Fruit fly (Drosophila melanogaster) whole organism, prepupa: Measurements from ENCODE around the gene Patr-1.

Experiments used
- Blimp-1 ChIP-seq: fragments of 200-800 bp; sonication (Bioruptor generic); optimal IDR thresholded peaks from 3 replicates; lab custom pipeline; 2017; ENCODE audit warnings: missing biosample characterization, missing genetic modification characterization, mild to moderate bottlenecking, moderate library complexity, missing genetic modification reagents
- CG10631 ChIP-seq: fragments of 200-800 bp; sonication (Bioruptor generic); optimal IDR thresholded peaks from 2 replicates; lab custom pipeline; 2016; ENCODE audit warnings: missing biosample characterization, missing genetic modification characterization
- CG10669 ChIP-seq: fragments of 200-800 bp; sonication (Bioruptor generic); optimal IDR thresholded peaks from 3 replicates; lab custom pipeline; 2018; ENCODE audit warnings: missing biosample characterization, mild to moderate bottlenecking, missing genetic modification characterization, moderate library complexity
- CG11294 ChIP-seq: fragments of 200-800 bp; sonication (Bioruptor generic); IDR thresholded peaks from 2 replicates; pipeline ENCODE4 v1.3.6; 2022; ENCODE audit warnings: missing biosample characterization, missing genetic modification characterization
- CG11762 ChIP-seq: fragments of 200-800 bp; sonication (Bioruptor generic); optimal IDR thresholded peaks from 3 replicates; lab custom pipeline; 2016; ENCODE audit warnings: missing biosample characterization, missing genetic modification characterization; ENCODE audit not compliant: insufficient read depth
- CG11902 ChIP-seq: fragments of 200-800 bp; sonication (Bioruptor generic); optimal IDR thresholded peaks from 3 replicates; lab custom pipeline; 2016; ENCODE audit warnings: missing biosample characterization, missing genetic modification characterization
- CG15336 ChIP-seq: fragments of 200-800 bp; sonication (Bioruptor generic); IDR thresholded peaks from 2 replicates; pipeline ENCODE4 v1.3.6; 2022; ENCODE audit warnings: missing biosample characterization, missing genetic modification characterization
- CG1621 ChIP-seq: fragments of 200-800 bp; sonication (Bioruptor generic); optimal IDR thresholded peaks from 3 replicates; lab custom pipeline; 2018; ENCODE audit warnings: missing biosample characterization, mild to moderate bottlenecking, missing genetic modification characterization
- CG32006 ChIP-seq: fragments of 200-800 bp; sonication (Bioruptor generic); optimal IDR thresholded peaks from 3 replicates; lab custom pipeline; 2017; ENCODE audit warnings: missing biosample characterization, mild to moderate bottlenecking, missing genetic modification characterization
- CG3919 ChIP-seq: fragments of 200-800 bp; sonication (Bioruptor generic); optimal IDR thresholded peaks from 3 replicates; lab custom pipeline; 2016; ENCODE audit warnings: missing biosample characterization, missing genetic modification characterization
- CG4318 ChIP-seq: fragments of 200-800 bp; sonication (Bioruptor generic); optimal IDR thresholded peaks from 3 replicates; lab custom pipeline; 2017; ENCODE audit warnings: missing biosample characterization, mild to moderate bottlenecking, missing genetic modification characterization
- CG6163 ChIP-seq: fragments of 200-800 bp; sonication (Bioruptor generic); IDR thresholded peaks from 3 replicates; pipeline ENCODE4 v1.3.6; 2022; ENCODE audit warnings: missing biosample characterization, missing genetic modification characterization
- CG6276 ChIP-seq: fragments of 200-800 bp; sonication (Bioruptor generic); optimal IDR thresholded peaks from 2 replicates; lab custom pipeline; 2017; ENCODE audit warnings: missing biosample characterization, mild to moderate bottlenecking, missing genetic modification characterization
- CG6792 ChIP-seq: fragments of 200-800 bp; sonication (Bioruptor generic); optimal IDR thresholded peaks from 3 replicates; lab custom pipeline; 2016; ENCODE audit warnings: missing biosample characterization, missing genetic modification characterization
- CG6808 ChIP-seq: fragments of 200-800 bp; sonication (Bioruptor generic); optimal IDR thresholded peaks from 3 replicates; lab custom pipeline; 2017; ENCODE audit warnings: missing biosample characterization, missing genetic modification characterization, mild to moderate bottlenecking, moderate library complexity, missing genetic modification reagents
- CG6854 ChIP-seq: fragments of 200-800 bp; sonication (Bioruptor generic); optimal IDR thresholded peaks from 2 replicates; lab custom pipeline; 2017; ENCODE audit warnings: missing biosample characterization, mild to moderate bottlenecking, missing genetic modification characterization
- CG7368 ChIP-seq: fragments of 200-800 bp; sonication (Bioruptor generic); optimal IDR thresholded peaks from 3 replicates; lab custom pipeline; 2016; ENCODE audit warnings: missing biosample characterization, missing genetic modification characterization
- CG8119 ChIP-seq: fragments of 200-800 bp; sonication (Bioruptor generic); IDR thresholded peaks from 3 replicates; pipeline ENCODE4 v1.3.6; 2022; ENCODE audit warnings: missing biosample characterization, missing genetic modification characterization
- CG8319 ChIP-seq: fragments of 200-800 bp; sonication (Bioruptor generic); optimal IDR thresholded peaks from 3 replicates; lab custom pipeline; 2016; ENCODE audit warnings: missing biosample characterization, missing genetic modification characterization
- CG8632 ChIP-seq: fragments of 200-800 bp; sonication (Bioruptor generic); optimal IDR thresholded peaks from 3 replicates; lab custom pipeline; 2016; ENCODE audit warnings: missing biosample characterization, missing genetic modification characterization
- CG9139 ChIP-seq: fragments of 200-800 bp; sonication (Bioruptor generic); optimal IDR thresholded peaks from 3 replicates; lab custom pipeline; 2017; ENCODE audit warnings: missing biosample characterization, mild to moderate bottlenecking, missing genetic modification characterization
- Eip75B ChIP-seq: fragments of 200-800 bp; sonication (Bioruptor generic); optimal IDR thresholded peaks from 3 replicates; lab custom pipeline; 2016; ENCODE audit warnings: missing biosample characterization, missing genetic modification characterization
- Eip78C ChIP-seq: fragments of 200-800 bp; sonication (Bioruptor generic); peaks from one replicate; lab custom pipeline; 2016; ENCODE audit warnings: missing biosample characterization, missing genetic modification characterization
- Eip93F ChIP-seq: fragments of 200-800 bp; sonication (Bioruptor generic); optimal IDR thresholded peaks from 2 replicates; lab custom pipeline; 2016; ENCODE audit warnings: missing biosample characterization, mild to moderate bottlenecking, missing genetic modification characterization
- Ets21C ChIP-seq: fragments of 200-800 bp; sonication (Bioruptor generic); optimal IDR thresholded peaks from 3 replicates; lab custom pipeline; 2016; ENCODE audit warnings: missing biosample characterization, missing genetic modification characterization
- Gug ChIP-seq: fragments of 200-800 bp; sonication (Bioruptor generic); IDR thresholded peaks from 2 replicates; pipeline ENCODE4 v1.3.6; 2022; ENCODE audit warnings: missing biosample characterization, missing genetic modification characterization
- Hr38 ChIP-seq: sonication (Bioruptor generic); optimal IDR thresholded peaks from 2 replicates; lab custom pipeline; 2016; ENCODE audit warnings: missing biosample characterization, missing genetic modification characterization
- Hr4 ChIP-seq: fragments of 200-800 bp; sonication (Bioruptor generic); optimal IDR thresholded peaks from 3 replicates; lab custom pipeline; 2016; ENCODE audit warnings: missing biosample characterization, missing genetic modification characterization
- Met ChIP-seq: fragments of 200-800 bp; sonication (Bioruptor generic); optimal IDR thresholded peaks from 3 replicates; lab custom pipeline; 2016; ENCODE audit warnings: missing biosample characterization, missing genetic modification characterization
- OdsH ChIP-seq: fragments of 200-800 bp; sonication (Bioruptor generic); optimal IDR thresholded peaks from 3 replicates; lab custom pipeline; 2016; ENCODE audit warnings: missing biosample characterization, missing genetic modification characterization
- Smox ChIP-seq: fragments of 200-800 bp; sonication (Bioruptor generic); optimal IDR thresholded peaks from 3 replicates; lab custom pipeline; 2016; ENCODE audit warnings: missing biosample characterization, missing genetic modification characterization
- Sox102F ChIP-seq: fragments of 200-800 bp; sonication (Bioruptor generic); optimal IDR thresholded peaks from 2 replicates; lab custom pipeline; 2016; ENCODE audit warnings: missing biosample characterization, mild to moderate bottlenecking, missing genetic modification characterization
- Sox14 ChIP-seq: fragments of 200-800 bp; sonication (Bioruptor generic); optimal IDR thresholded peaks from 3 replicates; lab custom pipeline; 2016; ENCODE audit warnings: missing biosample characterization, missing genetic modification characterization
- Sox15 ChIP-seq: fragments of 200-800 bp; sonication (Bioruptor generic); optimal IDR thresholded peaks from 3 replicates; lab custom pipeline; 2016; ENCODE audit warnings: missing biosample characterization, missing genetic modification characterization
- achi ChIP-seq: fragments of 200-800 bp; sonication (Bioruptor generic); optimal IDR thresholded peaks from 3 replicates; lab custom pipeline; 2016; ENCODE audit warnings: missing biosample characterization, missing genetic modification characterization
- acj6 ChIP-seq: fragments of 200-800 bp; sonication (Bioruptor generic); optimal IDR thresholded peaks from 3 replicates; lab custom pipeline; 2016; ENCODE audit warnings: missing biosample characterization, missing genetic modification characterization
- cyc ChIP-seq: fragments of 200-800 bp; sonication (Bioruptor generic); optimal IDR thresholded peaks from 3 replicates; lab custom pipeline; 2016; ENCODE audit warnings: missing biosample characterization, missing genetic modification characterization
- dac ChIP-seq: fragments of 200-800 bp; sonication (Bioruptor generic); optimal IDR thresholded peaks from 2 replicates; lab custom pipeline; 2017; ENCODE audit warnings: missing biosample characterization, mild to moderate bottlenecking, missing genetic modification characterization
- eg ChIP-seq: fragments of 200-800 bp; sonication (Bioruptor generic); IDR thresholded peaks from 3 replicates; pipeline ENCODE4 v1.3.6; 2022; ENCODE audit warnings: missing biosample characterization, missing genetic modification characterization
- fd59A ChIP-seq: fragments of 200-800 bp; sonication (Bioruptor generic); optimal IDR thresholded peaks from 2 replicates; lab custom pipeline; 2017; ENCODE audit warnings: missing biosample characterization, mild to moderate bottlenecking, missing genetic modification characterization, missing genetic modification reagents
- net ChIP-seq: fragments of 200-800 bp; sonication (Bioruptor generic); optimal IDR thresholded peaks from 3 replicates; lab custom pipeline; 2016; ENCODE audit warnings: missing biosample characterization, missing genetic modification characterization
- pdm3 ChIP-seq: fragments of 200-800 bp; sonication (Bioruptor generic); optimal IDR thresholded peaks from 3 replicates; lab custom pipeline; 2016; ENCODE audit warnings: missing biosample characterization, missing genetic modification characterization
- salr ChIP-seq, 2 experiments: fragments of 200-800 bp; sonication (Bioruptor generic); optimal IDR thresholded peaks; 3 replicates each; lab custom pipeline; 2016 to 2018; ENCODE audit warnings: missing biosample characterization in 2 of 2, missing genetic modification characterization in 2 of 2, mild to moderate bottlenecking in 1 of 2
- ss ChIP-seq, 2 experiments: fragments of 200-800 bp; sonication (Bioruptor generic); optimal IDR thresholded peaks; 2 replicates in 1 of 2; 3 replicates in 1 of 2; lab custom pipeline; 2017 to 2018; ENCODE audit warnings: mild to moderate bottlenecking in 2 of 2, missing biosample characterization in 2 of 2, missing genetic modification characterization in 2 of 2, moderate library complexity in 1 of 2
- topi ChIP-seq: fragments of 200-800 bp; sonication (Bioruptor generic); optimal IDR thresholded peaks from 3 replicates; lab custom pipeline; 2016; ENCODE audit warnings: missing biosample characterization, missing genetic modification characterization
- vri ChIP-seq: fragments of 200-800 bp; sonication (Bioruptor generic); optimal IDR thresholded peaks from 3 replicates; lab custom pipeline; 2016; ENCODE audit warnings: missing biosample characterization, mild to moderate bottlenecking, missing genetic modification characterization

Patr-1 gene

dm6 chr3R:17018902-17019527, 24.3 kb upstream of the Patr-1 start (continued):
- TF ChIP-seq pdm3: peak; percentile 16
- peak; percentile 8 for TF ChIP-seq OdsH
- no peak for TF ChIP-seq fd59A (GFP tag; lab: Kevin White, UChicago)
- TF ChIP-seq Gug (GFP tag; lab: Robert Waterston, UW): no peak
- TF ChIP-seq CG6854 (GFP tag; lab: Kevin White, UChicago): no peak
- peak; percentile 22 for TF ChIP-seq Hr4 (GFP tag; lab: Kevin White, UChicago)
- TF ChIP-seq cyc: no peak
- TF ChIP-seq Hr38 (GFP tag; lab: Kevin White, UChicago): no peak
- no peak for TF ChIP-seq CG6163 (GFP tag; lab: Robert Waterston, UW)
- peak; percentile 56 for TF ChIP-seq CG9139 (GFP tag; lab: Kevin White, UChicago)
- TF ChIP-seq Blimp-1: no peak
- TF ChIP-seq Eip75B (GFP tag; lab: Kevin White, UChicago): no peak
- peak in 1 of 2 experiments; percentile 13 for TF ChIP-seq salr (GFP tag; optimal IDR thresholded peaks at IDR 0.05; lab: Kevin White, UChicago)
- no peak for TF ChIP-seq dac
- TF ChIP-seq Met (GFP tag; lab: Kevin White, UChicago): no peak
- TF ChIP-seq ss (GFP tag; optimal IDR thresholded peaks at IDR 0.05; lab: Kevin White, UChicago): peak; percentile 55 to 59
- TF ChIP-seq vri (GFP tag; lab: Kevin White, UChicago): no peak
- no peak for TF ChIP-seq CG3919
- TF ChIP-seq CG32006: no peak
- no peak for TF ChIP-seq topi (GFP tag; lab: Kevin White, UChicago)
- peak; percentile 78 for TF ChIP-seq Eip78C (GFP tag; lab: Kevin White, UChicago)
- TF ChIP-seq CG8632 (GFP tag; lab: Kevin White, UChicago): peak; percentile 1
- no peak for TF ChIP-seq CG11762 (GFP tag; lab: Kevin White, UChicago)
- no peak for TF ChIP-seq CG11902
- no peak for TF ChIP-seq eg (GFP tag; lab: Robert Waterston, UW)
- TF ChIP-seq Sox15 (GFP tag; lab: Kevin White, UChicago): no peak
- TF ChIP-seq Smox (GFP tag; lab: Kevin White, UChicago): no peak
- no peak for TF ChIP-seq Eip93F
- no peak for TF ChIP-seq acj6 (GFP tag; lab: Kevin White, UChicago)
- TF ChIP-seq net (GFP tag; lab: Kevin White, UChicago): peak; percentile 30

- peak; percentile 56 for TF ChIP-seq CG1621 (tag; lab: Kevin White, UChicago)
- peak; percentile 30 for TF ChIP-seq CG10669 (GFP tag; lab: Kevin White, UChicago)
- peak; percentile 67 for TF ChIP-seq Met (GFP tag; lab: Kevin White, UChicago)
- TF ChIP-seq CG6792 (GFP tag; lab: Kevin White, UChicago): peak; percentile 38
- TF ChIP-seq CG8632 (GFP tag; lab: Kevin White, UChicago): peak; percentile 36
- no peak for TF ChIP-seq CG4318
- peak; percentile 60 for TF ChIP-seq topi (GFP tag; lab: Kevin White, UChicago)
- TF ChIP-seq salr (GFP tag; optimal IDR thresholded peaks at IDR 0.05; lab: Kevin White, UChicago): peak in 1 of 2 experiments; percentile 36
- TF ChIP-seq CG15336: no peak
- peak; percentile 49 for TF ChIP-seq acj6 (GFP tag; lab: Kevin White, UChicago)
- no peak for TF ChIP-seq Hr4 (GFP tag; lab: Kevin White, UChicago)
- TF ChIP-seq CG6854 (GFP tag; lab: Kevin White, UChicago): no peak
- TF ChIP-seq pdm3: peak; percentile 46
- TF ChIP-seq Sox102F: peak; percentile 54
- no peak for TF ChIP-seq Sox15 (GFP tag; lab: Kevin White, UChicago)
- TF ChIP-seq CG3919: peak; percentile 69
- no peak for TF ChIP-seq fd59A (GFP tag; lab: Kevin White, UChicago)
- TF ChIP-seq Ets21C (GFP tag; lab: Kevin White, UChicago): no peak
- peak; percentile 56 for TF ChIP-seq CG6808 (GFP tag; lab: Kevin White, UChicago)
- TF ChIP-seq CG8119: no peak
- TF ChIP-seq Gug (GFP tag; lab: Robert Waterston, UW): no peak
- TF ChIP-seq CG11294: no peak
- no peak for TF ChIP-seq CG6276
- no peak for TF ChIP-seq dac
- TF ChIP-seq Eip75B (GFP tag; lab: Kevin White, UChicago): peak; percentile 60
- peak; percentile 31 for TF ChIP-seq CG11762 (GFP tag; lab: Kevin White, UChicago)
- no peak for TF ChIP-seq Smox (GFP tag; lab: Kevin White, UChicago)
- no peak for TF ChIP-seq CG10631 (GFP tag; lab: Kevin White, UChicago)
- TF ChIP-seq CG6163 (GFP tag; lab: Robert Waterston, UW): peak; percentile 45; the same call in 1 of the 3 replicates
- no peak for TF ChIP-seq vri (GFP tag; lab: Kevin White, UChicago)
- peak; percentile 26 for TF ChIP-seq CG7368 (GFP tag; lab: Kevin White, UChicago)
- TF ChIP-seq CG11902: no peak
- TF ChIP-seq Sox14 (GFP tag; lab: Kevin White, UChicago): peak; percentile 18
- no peak for TF ChIP-seq CG32006
- TF ChIP-seq CG8319: peak; percentile 28
- TF ChIP-seq Hr38 (GFP tag; lab: Kevin White, UChicago): no peak
- no peak for TF ChIP-seq achi (GFP tag; lab: Kevin White, UChicago)
- peak; percentile 27 for TF ChIP-seq Blimp-1
- no peak for TF ChIP-seq ss (GFP tag; optimal IDR thresholded peaks at IDR 0.05; lab: Kevin White, UChicago)
Measured at dm6 chr3R:17020956-17021355, 22.4 kb upstream of the Patr-1 start, which contains the start of gene Adsl. Gene Adsl, minus strand, starts transcription at chr3R:17021120.
